Fruit fly (Drosophila melanogaster) whole organism, embryonic: ENCODE measurements around the gene ebd1.

ENCODE experiments used
- CG10274 ChIP-seq: fragments of 200-800 bp; sonication (Bioruptor generic); optimal IDR thresholded peaks from 3 replicates; lab custom pipeline; 2017; ENCODE audit warnings: missing biosample characterization, mild to moderate bottlenecking, missing genetic modification characterization
- CG10321 ChIP-seq: fragments of 200-800 bp; sonication (Bioruptor generic); IDR thresholded peaks from 2 replicates; pipeline ENCODE4 v1.3.6; 2022; ENCODE audit warnings: missing biosample characterization, missing genetic modification characterization
- CG11504 ChIP-seq: fragments of 200-800 bp; sonication (Bioruptor generic); optimal IDR thresholded peaks from 3 replicates; lab custom pipeline; 2019; ENCODE audit warnings: missing biosample characterization, mild to moderate bottlenecking, missing genetic modification characterization, moderate library complexity
- CG12155 ChIP-seq: fragments of 200-800 bp; sonication (Bioruptor generic); optimal IDR thresholded peaks from 3 replicates; lab custom pipeline; 2016; ENCODE audit warnings: missing biosample characterization, missing genetic modification characterization
- CG13123 ChIP-seq: fragments of 200-800 bp; sonication (Bioruptor generic); optimal IDR thresholded peaks from 2 replicates; lab custom pipeline; 2016; ENCODE audit warnings: missing biosample characterization, missing genetic modification characterization
- CG13894 ChIP-seq: fragments of 200-800 bp; sonication (Bioruptor generic); optimal IDR thresholded peaks from 3 replicates; lab custom pipeline; 2018; ENCODE audit warnings: missing biosample characterization, mild to moderate bottlenecking, missing genetic modification characterization, moderate library complexity
- CG14710 ChIP-seq: fragments of 200-800 bp; sonication (Bioruptor generic); optimal IDR thresholded peaks from 3 replicates; lab custom pipeline; 2019; ENCODE audit warnings: missing biosample characterization, mild to moderate bottlenecking, missing genetic modification characterization, moderate library complexity
- CG16815 ChIP-seq: fragments of 200-800 bp; sonication (Bioruptor generic); optimal IDR thresholded peaks from 3 replicates; lab custom pipeline; 2017; ENCODE audit warnings: missing biosample characterization, mild to moderate bottlenecking, missing genetic modification characterization
- CG17361 ChIP-seq: fragments of 200-800 bp; sonication (Bioruptor generic); IDR thresholded peaks from 3 replicates; pipeline ENCODE4 v1.3.6; 2022; ENCODE audit warnings: missing biosample characterization, missing genetic modification characterization
- CG17385 ChIP-seq: fragments of 200-800 bp; sonication (Bioruptor generic); optimal IDR thresholded peaks from 3 replicates; lab custom pipeline; 2018; ENCODE audit warnings: missing biosample characterization, mild to moderate bottlenecking, missing genetic modification characterization
- CG18262 ChIP-seq: fragments of 200-800 bp; optimal IDR thresholded peaks from 3 replicates; lab custom pipeline; 2019; ENCODE audit warnings: missing biosample characterization, mild to moderate bottlenecking, missing genetic modification characterization, moderate library complexity
- CG18476 ChIP-seq: fragments of 200-800 bp; sonication (Bioruptor generic); optimal IDR thresholded peaks from 2 replicates; lab custom pipeline; 2016; ENCODE audit warnings: missing biosample characterization, mild to moderate bottlenecking, missing genetic modification characterization
- CG2889 ChIP-seq: fragments of 200-800 bp; sonication (Bioruptor generic); IDR thresholded peaks from 3 replicates; pipeline ENCODE4 v1.3.6; 2022; ENCODE audit warnings: missing biosample characterization, missing genetic modification characterization
- CG32772 ChIP-seq: fragments of 200-800 bp; sonication (Bioruptor generic); IDR thresholded peaks from 2 replicates; pipeline ENCODE4 v1.3.6; 2022; ENCODE audit warnings: missing biosample characterization, missing genetic modification characterization
- CG3407 ChIP-seq: fragments of 200-800 bp; sonication (Bioruptor generic); optimal IDR thresholded peaks from 2 replicates; lab custom pipeline; 2018; ENCODE audit warnings: missing biosample characterization, mild to moderate bottlenecking, missing genetic modification characterization
- CG4282 ChIP-seq: fragments of 200-800 bp; sonication (Bioruptor generic); optimal IDR thresholded peaks from 2 replicates; lab custom pipeline; 2016; ENCODE audit warnings: missing biosample characterization, missing genetic modification characterization
- CG6683 ChIP-seq: fragments of 200-800 bp; sonication (Bioruptor generic); optimal IDR thresholded peaks from 2 replicates; lab custom pipeline; 2017; ENCODE audit warnings: missing biosample characterization, mild to moderate bottlenecking, missing genetic modification characterization, missing genetic modification reagents
- CG8924 ChIP-seq: fragments of 200-800 bp; optimal IDR thresholded peaks from 3 replicates; lab custom pipeline; 2019; ENCODE audit warnings: missing biosample characterization, mild to moderate bottlenecking, missing genetic modification characterization, moderate library complexity
- Dek ChIP-seq: fragments of 200-800 bp; sonication (Bioruptor generic); optimal IDR thresholded peaks from 3 replicates; lab custom pipeline; 2019; ENCODE audit warnings: missing biosample characterization, mild to moderate bottlenecking, missing genetic modification characterization, moderate library complexity
- Dfd ChIP-seq, 2 experiments: fragments of >200 bp; optimal IDR thresholded peaks; 2 replicates each; lab custom pipeline; 2017; ENCODE audit warnings: missing biosample characterization in 2 of 2, missing genetic modification characterization in 2 of 2
- E2f2 ChIP-seq: fragments of 200-800 bp; sonication (Bioruptor generic); IDR thresholded peaks from 2 replicates; pipeline ENCODE4 v1.3.6; 2022; ENCODE audit warnings: missing biosample characterization, missing genetic modification characterization
- H15 ChIP-seq: fragments of 200-800 bp; sonication (Bioruptor generic); IDR thresholded peaks from 3 replicates; pipeline ENCODE4 v1.3.6; 2022; ENCODE audit warnings: missing biosample characterization, missing genetic modification characterization
- Mad ChIP-seq: fragments of 200-800 bp; sonication (Bioruptor generic); optimal IDR thresholded peaks from 2 replicates; lab custom pipeline; 2016; ENCODE audit warnings: missing biosample characterization, missing genetic modification characterization
- Mrtf ChIP-seq: fragments of 200-800 bp; sonication (Bioruptor generic); IDR thresholded peaks from 3 replicates; pipeline ENCODE4 v1.3.6; 2022; ENCODE audit warnings: missing biosample characterization, missing genetic modification characterization
- Neu2 ChIP-seq: fragments of 200-800 bp; sonication (Bioruptor generic); optimal IDR thresholded peaks from 3 replicates; lab custom pipeline; 2016; ENCODE audit warnings: missing biosample characterization, missing genetic modification characterization, borderline replicate concordance
- Oaz ChIP-seq: fragments of 200-800 bp; sonication (Bioruptor generic); IDR thresholded peaks from 2 replicates; pipeline ENCODE4 v1.3.6; 2022; ENCODE audit warnings: missing biosample characterization, missing genetic modification characterization
- Pdp1 ChIP-seq, 2 experiments: fragments of 200-800 bp; sonication (Bioruptor generic); optimal IDR thresholded peaks; 3 replicates each; lab custom pipeline; 2016; ENCODE audit warnings: missing biosample characterization in 2 of 2, missing genetic modification characterization in 2 of 2, mild to moderate bottlenecking in 1 of 2, moderate library complexity in 1 of 2
- Ravus ChIP-seq: fragments of 200-800 bp; sonication (Bioruptor generic); IDR thresholded peaks from 2 replicates; pipeline ENCODE4 v1.3.6; 2022; ENCODE audit warnings: missing biosample characterization, missing genetic modification characterization
- TFAM ChIP-seq: fragments of 200-800 bp; sonication (Bioruptor generic); optimal IDR thresholded peaks from 2 replicates; lab custom pipeline; 2017; ENCODE audit warnings: missing biosample characterization, missing genetic modification characterization, inconsistent platforms
- YL-1 ChIP-seq: fragments of 200-800 bp; sonication (Bioruptor generic); optimal IDR thresholded peaks from 3 replicates; lab custom pipeline; 2017; ENCODE audit warnings: missing biosample characterization, mild to moderate bottlenecking, missing genetic modification characterization
- cg ChIP-seq: fragments of 200-800 bp; sonication (Bioruptor generic); optimal IDR thresholded peaks from 3 replicates; lab custom pipeline; 2019; ENCODE audit warnings: missing biosample characterization, mild to moderate bottlenecking, missing genetic modification characterization, moderate library complexity
- crc ChIP-seq: fragments of 200-800 bp; sonication (Bioruptor generic); optimal IDR thresholded peaks from 2 replicates; lab custom pipeline; 2016; ENCODE audit warnings: missing biosample characterization, missing genetic modification characterization
- crp ChIP-seq, 2 experiments: fragments of 200-800 bp; sonication (Bioruptor generic); optimal IDR thresholded peaks; 2 replicates in 1 of 2; 3 replicates in 1 of 2; lab custom pipeline; 2017; ENCODE audit warnings: missing biosample characterization in 2 of 2, missing genetic modification characterization in 2 of 2, mild to moderate bottlenecking in 1 of 2, moderate library complexity in 1 of 2
- cwo ChIP-seq: fragments of 200-800 bp; sonication (Bioruptor generic); optimal IDR thresholded peaks from 3 replicates; lab custom pipeline; 2017; ENCODE audit warnings: missing biosample characterization, missing genetic modification characterization, mild to moderate bottlenecking, moderate library complexity, missing genetic modification reagents
- emc ChIP-seq: fragments of 200-800 bp; sonication (Bioruptor generic); optimal IDR thresholded peaks from 2 replicates; lab custom pipeline; 2016; ENCODE audit warnings: missing biosample characterization, missing genetic modification characterization
- ewg ChIP-seq: fragments of 200-800 bp; sonication (Bioruptor generic); optimal IDR thresholded peaks from 3 replicates; lab custom pipeline; 2017; ENCODE audit warnings: mild to moderate bottlenecking, missing biosample characterization, missing genetic modification reagents, missing genetic modification characterization
- exex ChIP-seq: fragments of 200-800 bp; sonication (Bioruptor generic); optimal IDR thresholded peaks from 4 replicates; lab custom pipeline; 2018; ENCODE audit warnings: missing biosample characterization, mild to moderate bottlenecking, missing genetic modification characterization, moderate library complexity
- ftz-f1 ChIP-seq: fragments of 200-800 bp; sonication (Bioruptor generic); optimal IDR thresholded peaks from 2 replicates; lab custom pipeline; 2016; ENCODE audit warnings: missing biosample characterization, missing genetic modification characterization
- gcm2 ChIP-seq: fragments of 200-800 bp; sonication (Bioruptor generic); optimal IDR thresholded peaks from 2 replicates; lab custom pipeline; 2016; ENCODE audit warnings: missing biosample characterization, missing genetic modification characterization
- hkb ChIP-seq, 2 experiments: fragments of 200-800 bp in 1 of 2; fragments of >200 bp in 1 of 2; sonication (Bioruptor generic) in 1 of 2; IDR thresholded peaks in 1 of 2; optimal IDR thresholded peaks in 1 of 2; 2 replicates each; pipeline versions ENCODE4 v1.3.6 to Lab custom; 2017 to 2022; ENCODE audit warnings: missing biosample characterization in 1 of 2, missing genetic modification characterization in 1 of 2
- kni ChIP-seq: fragments of 200-800 bp; sonication (Bioruptor generic); optimal IDR thresholded peaks from 3 replicates; lab custom pipeline; 2017; ENCODE audit warnings: mild to moderate bottlenecking, missing biosample characterization, missing genetic modification reagents, missing genetic modification characterization
- lab ChIP-seq: fragments of 200-800 bp; sonication (Bioruptor generic); optimal IDR thresholded peaks from 3 replicates; lab custom pipeline; 2017; ENCODE audit warnings: missing biosample characterization, missing genetic modification characterization, mild to moderate bottlenecking, moderate library complexity, missing genetic modification reagents
- pb ChIP-seq: fragments of 200-800 bp; sonication (Bioruptor generic); optimal IDR thresholded peaks from 3 replicates; lab custom pipeline; 2016; ENCODE audit warnings: missing biosample characterization, missing genetic modification characterization
- phol ChIP-seq: fragments of 200-800 bp; sonication (Bioruptor generic); optimal IDR thresholded peaks from 3 replicates; lab custom pipeline; 2018; ENCODE audit warnings: missing biosample characterization, mild to moderate bottlenecking, missing genetic modification characterization, moderate library complexity
- ranshi ChIP-seq: fragments of 200-800 bp; sonication (Bioruptor generic); IDR thresholded peaks from 2 replicates; pipeline ENCODE4 v1.3.6; 2022; ENCODE audit warnings: missing biosample characterization, missing genetic modification characterization
- rib ChIP-seq: fragments of 200-800 bp; sonication (Bioruptor generic); IDR thresholded peaks from 2 replicates; pipeline ENCODE4 v1.3.6; 2022; ENCODE audit warnings: missing biosample characterization, missing genetic modification characterization
- sug ChIP-seq: fragments of 200-800 bp; optimal IDR thresholded peaks from 2 replicates; lab custom pipeline; 2019; ENCODE audit warnings: missing biosample characterization, mild to moderate bottlenecking, missing genetic modification characterization, moderate library complexity
- tgo ChIP-seq: fragments of 200-800 bp; sonication (Bioruptor generic); IDR thresholded peaks from 3 replicates; pipeline ENCODE4 v1.3.6; 2022; ENCODE audit warnings: missing biosample characterization, missing genetic modification characterization
- usp ChIP-seq: fragments of >200 bp; optimal IDR thresholded peaks from 2 replicates; lab custom pipeline; 2017; ENCODE audit warnings: missing biosample characterization, missing genetic modification characterization
- yki ChIP-seq: fragments of >200 bp; optimal IDR thresholded peaks from 3 replicates; lab custom pipeline; 2018

ebd1 gene

dm6 chr3L:707992-708489 is 22.7 kb upstream of the ebd1 start, which contains the start of gene CG13895 (continued):
- TF ChIP-seq Neu2 (GFP tag; lab: Kevin White, UChicago) (no peak), CG3407 (GFP tag; lab: Kevin White, UChicago) (no peak), YL-1 (GFP tag; lab: Kevin White, UChicago) (peak; percentile 24), Dfd (GFP tag; optimal IDR thresholded peaks at IDR 0.05; lab: Kevin White, UChicago) (no peak), Dek (no peak), exex (tag; lab: Kevin White, UChicago) (no peak), rib (GFP tag; lab: Robert Waterston, UW) (peak; percentile 14; the same call in 1 of the 2 replicates), H15 (no peak), CG11504 (tag; lab: Kevin White, UChicago) (peak; percentile 8), yki (lab: Kevin White, UChicago) (peak; percentile 12), CG14710 (tag; lab: Kevin White, UChicago) (peak; percentile 3), CG10274 (no peak), Ravus (no peak), usp (GFP tag; lab: Kevin White, UChicago) (no peak), hkb (optimal IDR thresholded peaks at IDR 0.05; lab: Kevin White, UChicago) (no peak), hkb (GFP tag; IDR thresholded peaks at IDR 0.05; lab: Robert Waterston, UW) (peak; percentile 46; the same call in 1 of the 2 replicates), CG4282 (GFP tag; lab: Kevin White, UChicago) (no peak), CG6683 (GFP tag; lab: Kevin White, UChicago) (peak; percentile 7), pb (GFP tag; lab: Kevin White, UChicago) (no peak), CG13894 (tag; lab: Kevin White, UChicago) (peak; percentile 99), CG18476 (no peak), CG32772 (GFP tag; lab: Robert Waterston, UW) (no peak), CG12155 (GFP tag; lab: Kevin White, UChicago) (no peak), ranshi (GFP tag; lab: Robert Waterston, UW) (no peak), CG16815 (GFP tag; lab: Kevin White, UChicago) (no peak), emc (GFP tag; lab: Kevin White, UChicago) (no peak), crp (GFP tag; optimal IDR thresholded peaks at IDR 0.05; lab: Kevin White, UChicago) (no peak), phol (tag; lab: Kevin White, UChicago) (no peak), CG2889 (GFP tag; lab: Robert Waterston, UW) (no peak), TFAM (GFP tag; lab: Kevin White, UChicago) (no peak), crc (GFP tag; lab: Kevin White, UChicago) (no peak), cwo (GFP tag; lab: Kevin White, UChicago) (peak; percentile 95), tgo (GFP tag; lab: Robert Waterston, UW) (no peak), Oaz (no peak), ftz-f1 (GFP tag; lab: Kevin White, UChicago) (no peak), E2f2 (GFP tag; lab: Robert Waterston, UW) (peak; percentile 21; the same call in 1 of the 2 replicates), kni (GFP tag; lab: Kevin White, UChicago) (peak; percentile 86), CG10321 (no peak), CG17385 (GFP tag; lab: Kevin White, UChicago) (peak; percentile 33), gcm2 (GFP tag; lab: Kevin White, UChicago) (no peak), CG13123 (GFP tag; lab: Kevin White, UChicago) (no peak), CG17361 (GFP tag; lab: Robert Waterston, UW) (no peak; the same call in 2 of the 3 replicates), CG8924 (tag; lab: Kevin White, UChicago) (peak; percentile 2), Mrtf (GFP tag; lab: Robert Waterston, UW) (no peak), lab (GFP tag; lab: Kevin White, UChicago) (peak; percentile 21), Pdp1 (GFP tag; optimal IDR thresholded peaks at IDR 0.05; lab: Kevin White, UChicago) (peak in 1 of 2 experiments; percentile 17), Mad (no peak), ewg (no peak), sug (peak; percentile 30), cg (GFP tag; lab: Kevin White, UChicago) (peak; percentile 4), CG18262 (no peak)
